Worm (Caenorhabditis elegans): ENCODE data around the gene eif-2Bdelta.

Gene eif-2Bdelta

ce11 chrV:9536505-9536904 is 22.9 kb downstream of the eif-2Bdelta start, which contains the start of gene C50F4.4 (continued):
- TF ChIP-seq ceh-58 (GFP tag; IDR thresholded peaks at IDR 0.05), result no peak
- peak in 1 of 2 experiments; percentile 32 for TF ChIP-seq rec-8 (tag; optimal IDR thresholded peaks at IDR 0.05)
- no peak for TF ChIP-seq ceh-40 (GFP tag; IDR thresholded peaks at IDR 0.05)

DNA sequence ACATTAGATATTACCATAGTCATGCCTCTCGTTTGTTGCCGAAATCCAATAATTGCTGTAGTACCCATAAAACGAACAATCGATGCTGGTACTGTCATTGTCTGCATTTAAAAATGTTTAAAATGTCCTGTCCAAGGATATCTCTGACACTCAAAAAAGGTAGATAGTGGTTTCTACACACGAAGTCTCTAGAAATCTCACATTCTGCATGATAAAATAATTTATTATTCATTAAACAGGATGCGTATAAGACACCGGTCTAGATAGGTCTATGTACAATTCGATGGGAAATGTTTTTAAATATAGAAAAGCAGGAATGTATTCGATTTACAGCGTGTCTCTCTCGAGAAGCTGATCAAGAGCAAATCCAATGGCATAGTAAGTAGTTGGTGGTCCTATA is 26.0 kb downstream of the eif-2Bdelta start, which contains the start of gene C50F4.12:
Gene C50F4.12 (minus strand): TSS at position 101 of the 400 bp plus-strand sequence.
- TF ChIP-seq attf-3 (GFP tag; conservative IDR thresholded peaks at IDR 0.05) (no peak), T07F8.4 (tag; optimal IDR thresholded peaks at IDR 0.05) (no peak), F49E8.2 (tag; optimal IDR thresholded peaks at IDR 0.05; ENCODE audit: insufficient read depth) (no peak), snpc-1.3 (tag; optimal IDR thresholded peaks at IDR 0.05; ENCODE audit: insufficient read depth) (no peak), ceh-27 (GFP tag; optimal IDR thresholded peaks at IDR 0.05) (no peak), ZK185.1 (tag; optimal IDR thresholded peaks at IDR 0.05; ENCODE audit: poor library complexity, severe bottlenecking) (no peak), hsf-1 (GFP tag; IDR thresholded peaks at IDR 0.05) (no peak), sptf-2 (GFP tag; optimal IDR thresholded peaks at IDR 0.05) (no peak), rec-8 (tag; optimal IDR thresholded peaks at IDR 0.05) (no peak), B0261.1 (tag; optimal IDR thresholded peaks at IDR 0.05) (no peak), F37B4.10 (GFP tag; IDR thresholded peaks at IDR 0.05) (no peak)

DNA sequence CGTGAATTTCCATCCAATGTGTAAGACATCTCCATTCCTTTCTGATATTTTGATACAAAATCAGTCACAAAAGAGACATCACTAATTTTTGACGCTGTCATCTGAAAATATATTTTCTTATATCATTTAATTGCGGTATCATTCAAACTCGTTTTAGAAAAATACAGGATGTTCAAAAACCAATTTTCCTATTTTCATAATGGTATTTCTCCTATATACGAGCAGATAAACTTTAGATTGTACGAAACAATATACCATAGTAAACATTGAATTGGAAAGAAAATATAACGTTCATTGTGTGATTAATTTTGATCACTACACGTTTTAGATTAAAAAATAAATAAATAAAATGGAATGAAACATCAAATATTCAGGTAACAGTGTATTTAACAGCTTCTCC is 27.9 kb downstream of the eif-2Bdelta start, which contains the start of gene C50F4.16:
Gene C50F4.16 (minus strand): TSS at position 101 of the 400 bp plus-strand sequence.
- TF ChIP-seq madf-6 (GFP tag; IDR thresholded peaks at IDR 0.05), result 0 out of 2 replicates have a peak, but pooled peaks have one; percentile 31
- TF ChIP-seq ama-1 (optimal IDR thresholded peaks at IDR 0.05), result no peak
- TF ChIP-seq ama-1 (GFP tag; optimal IDR thresholded peaks at IDR 0.05), result peak in 1 of 2 experiments; percentile 26
- TF ChIP-seq nfya-2 (GFP tag; IDR thresholded peaks at IDR 0.05), result no peak
- no peak for TF ChIP-seq mcd-1 (GFP tag; IDR thresholded peaks at IDR 0.05)

ce11 chrV:9544176-9544632 is 30.6 kb downstream of the eif-2Bdelta start, which contains the start of gene mdf-1:
Gene mdf-1, minus strand, starts transcription at chrV:9544226.
- TF ChIP-seq snpc-4 (GFP tag; optimal IDR thresholded peaks at IDR 0.05) (no peak), snpc-4 (tag; optimal IDR thresholded peaks at IDR 0.05) (peak; percentile 1 to 75 (median 26)), ZK185.1 (tag; optimal IDR thresholded peaks at IDR 0.05; ENCODE audit: poor library complexity, severe bottlenecking) (peak; percentile 58), ceh-58 (GFP tag; IDR thresholded peaks at IDR 0.05) (no peak), nfya-1 (tag; optimal IDR thresholded peaks at IDR 0.05; ENCODE audit: borderline replicate concordance, insufficient read depth) (no peak), ceh-100 (GFP tag; IDR thresholded peaks at IDR 0.05) (0 out of 2 replicates have a peak, but pooled peaks have one; percentile 17), madf-8 (GFP tag; conservative IDR thresholded peaks at IDR 0.05) (no peak), egrh-3 (GFP tag; IDR thresholded peaks at IDR 0.05) (no peak), hmg-1.2 (GFP tag; IDR thresholded peaks at IDR 0.05) (0 out of 2 replicates have a peak, but pooled peaks have one; percentile 12), ceh-27 (GFP tag; optimal IDR thresholded peaks at IDR 0.05) (peak; percentile 60), B0035.1 (tag; optimal IDR thresholded peaks at IDR 0.05) (peak; percentile 10), ztf-3 (GFP tag; optimal IDR thresholded peaks at IDR 0.05) (no peak), zfh-2 (GFP tag; conservative IDR thresholded peaks at IDR 0.05) (no peak), lsl-1 (GFP tag; optimal IDR thresholded peaks at IDR 0.05) (no peak), let-526 (GFP tag; IDR thresholded peaks at IDR 0.05) (no peak), nhr-80 (tag; optimal IDR thresholded peaks at IDR 0.05) (peak; percentile 56), efl-1 (GFP tag; optimal IDR thresholded peaks at IDR 0.05) (peak; percentile 59), lin-35 (GFP tag; optimal IDR thresholded peaks at IDR 0.05) (peak in 1 of 3 experiments; percentile 69), ztf-25 (GFP tag; IDR thresholded peaks at IDR 0.05) (no peak), ztf-28 (GFP tag; IDR thresholded peaks at IDR 0.05) (no peak), C17E4.6 (GFP tag; IDR thresholded peaks at IDR 0.05) (no peak), hrde-1 (tag; optimal IDR thresholded peaks at IDR 0.05; ENCODE audit: borderline replicate concordance) (peak; percentile 34), F23B12.7 (tag; optimal IDR thresholded peaks at IDR 0.05; ENCODE audit: insufficient read depth) (peak; percentile 24), lag-1 (GFP tag; IDR thresholded peaks at IDR 0.05) (no peak), F57C9.4 (tag; optimal IDR thresholded peaks at IDR 0.05) (no peak), aptf-3 (GFP tag; IDR thresholded peaks at IDR 0.05) (no peak), Y56A3A.18 (GFP tag; IDR thresholded peaks at IDR 0.05) (no peak)
